Worm (Caenorhabditis elegans) whole organism, dauer: ENCODE measurements around the gene F31E3.2.

Source experiments
- unc-62 ChIP-seq: sonication (generic microtip); optimal IDR thresholded peaks from 2 replicates; lab custom pipeline; 2017; ENCODE audit warnings: missing biosample characterization, missing genetic modification reagents, missing genetic modification characterization

Gene F31E3.2

DNA sequence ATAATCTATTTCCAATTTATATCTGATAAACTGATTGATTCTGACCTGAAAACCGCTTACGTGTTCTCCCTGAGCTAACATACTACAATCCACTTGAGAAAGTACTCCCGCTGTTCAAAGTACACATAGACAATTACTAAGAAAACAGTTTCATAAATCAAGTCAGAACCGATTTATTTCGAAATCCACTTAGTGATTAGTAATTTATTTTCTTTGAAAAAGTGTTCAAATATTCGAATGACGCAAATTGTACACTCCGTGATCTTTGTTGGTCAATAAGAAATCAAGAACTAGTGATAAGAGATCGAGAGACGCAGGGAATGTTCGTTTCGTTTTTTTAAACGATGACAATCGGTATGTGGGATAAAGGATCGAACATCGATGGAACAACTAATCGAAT is 18.7 kb downstream of the F31E3.2 start:
- no peak for TF ChIP-seq unc-62 (GFP tag; lab: Kevin White, UChicago)

ce11 chrIII:6993179-6993578 is 19.4 kb downstream of the F31E3.2 start:
- TF ChIP-seq unc-62 (GFP tag; lab: Kevin White, UChicago) = no peak

ce11 chrIII:7002143-7002542 is 28.4 kb downstream of the F31E3.2 start:
- no peak for TF ChIP-seq unc-62 (GFP tag; lab: Kevin White, UChicago)

DNA sequence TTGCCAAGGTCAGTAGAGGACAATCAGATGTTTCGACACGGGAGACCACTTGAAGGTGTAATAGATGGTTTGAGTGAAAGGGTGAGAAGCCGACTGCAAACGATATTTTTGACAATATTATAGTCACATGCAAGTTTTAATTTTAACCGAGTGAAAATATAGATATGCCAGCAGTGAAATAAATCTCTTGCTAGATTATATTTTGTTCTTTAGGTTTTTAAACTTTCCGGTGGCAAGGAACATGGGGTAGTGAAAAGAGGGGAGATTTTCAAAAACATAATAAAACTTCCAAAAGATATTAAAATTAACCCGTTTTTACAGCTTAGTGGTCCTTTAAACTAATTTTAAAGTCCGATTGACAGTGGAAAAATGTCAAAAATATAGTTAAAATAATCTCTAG is 31.6 kb downstream of the F31E3.2 start, which contains the start of gene C06E8.5:
Gene C06E8.5 (minus strand): TSS at position 101 of the 400 bp plus-strand sequence.
- TF ChIP-seq unc-62 (GFP tag; lab: Kevin White, UChicago) = no peak

DNA sequence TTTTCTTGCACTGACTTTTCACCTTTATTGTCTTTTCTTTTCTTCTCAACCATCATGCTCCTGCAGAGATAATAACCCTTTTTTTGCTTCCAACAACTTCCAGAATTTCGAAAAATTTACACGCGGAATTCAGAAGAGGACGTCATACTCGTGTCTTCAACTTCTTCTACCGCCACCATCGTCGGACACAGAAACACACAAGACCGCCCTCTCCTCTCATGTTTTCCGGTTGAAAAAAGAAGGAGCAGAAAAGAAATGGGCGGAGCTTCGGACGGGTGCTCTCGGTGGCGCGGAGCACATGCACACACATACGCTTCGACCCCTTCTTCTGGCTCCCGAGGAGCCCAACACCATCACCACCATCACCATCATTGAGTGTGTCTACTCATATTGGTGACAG is 35.1 kb downstream of the F31E3.2 start, which contains the start of gene lgc-38:
Gene lgc-38 (plus strand): TSS at position 301 of the 400 bp plus-strand sequence.
- TF ChIP-seq unc-62 (GFP tag; lab: Kevin White, UChicago) = no peak

DNA sequence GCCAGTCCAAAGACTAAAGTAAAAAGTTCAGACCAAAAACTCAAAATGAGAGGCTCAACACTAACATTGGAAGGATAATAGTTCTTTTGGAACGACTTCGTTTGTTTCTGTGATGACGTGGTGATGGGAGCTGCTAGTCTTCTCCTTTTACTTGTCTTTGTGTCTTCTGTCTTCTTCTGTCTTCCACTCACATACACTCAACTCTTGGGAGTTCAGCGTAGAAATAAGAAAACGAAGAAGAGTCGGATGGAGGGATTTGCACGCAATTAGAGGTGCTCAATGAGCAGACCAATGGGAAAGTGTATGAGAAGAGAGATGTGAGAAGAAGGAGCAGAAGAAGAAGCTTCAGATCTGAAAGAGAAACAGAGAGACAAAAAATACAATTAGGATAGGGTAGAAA is 38.3 kb downstream of the F31E3.2 start:
- no peak for TF ChIP-seq unc-62 (GFP tag; lab: Kevin White, UChicago)

- no peak for TF ChIP-seq unc-62 (GFP tag; lab: Kevin White, UChicago)
These were observed 40.0 kb downstream of the F31E3.2 start for ce11 chrIII:7013764-7014163.

DNA sequence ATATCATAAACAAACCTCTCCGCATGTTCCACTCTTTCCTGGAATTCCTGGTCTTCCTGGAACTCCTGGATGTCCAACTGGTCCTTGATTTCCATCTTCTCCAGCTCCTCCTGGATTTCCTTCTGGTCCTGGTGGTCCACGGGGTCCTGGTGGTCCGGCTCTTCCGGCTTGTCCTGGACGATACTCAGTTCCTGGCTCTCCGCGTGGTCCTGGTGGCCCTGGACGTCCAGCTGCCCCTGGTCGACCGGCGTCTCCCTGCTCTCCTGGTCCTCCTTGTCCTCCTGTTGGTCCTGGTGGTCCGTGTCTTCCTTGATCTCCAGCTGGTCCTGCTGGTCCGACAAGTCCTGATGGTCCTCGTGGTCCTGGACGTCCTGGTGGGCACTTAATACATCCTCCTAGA is 45.9 kb downstream of the F31E3.2 start:
- TF ChIP-seq unc-62 (GFP tag; lab: Kevin White, UChicago) = no peak

DNA sequence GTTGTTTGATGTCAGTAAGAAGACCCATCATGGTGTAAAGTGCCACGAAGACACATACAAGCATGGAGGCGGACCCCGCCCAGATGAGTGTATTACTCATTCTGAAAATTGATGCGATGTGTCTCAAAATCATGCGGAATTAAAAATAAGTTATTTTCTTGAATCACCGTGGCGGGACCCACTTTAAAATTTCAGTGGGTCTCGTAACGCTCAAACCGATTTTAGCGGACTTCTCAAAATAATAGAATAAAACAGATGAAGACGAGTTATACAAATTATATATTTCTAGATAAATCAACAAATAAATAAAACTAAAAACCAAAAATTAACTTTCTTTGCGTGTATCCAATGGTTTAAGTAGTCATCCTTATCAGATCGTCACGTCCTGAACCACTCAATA is 46.7 kb downstream of the F31E3.2 start, which contains the start of gene col-8:
Gene col-8 (minus strand): TSS at position 101 of the 400 bp plus-strand sequence.
- no peak for TF ChIP-seq unc-62 (GFP tag; lab: Kevin White, UChicago)

DNA sequence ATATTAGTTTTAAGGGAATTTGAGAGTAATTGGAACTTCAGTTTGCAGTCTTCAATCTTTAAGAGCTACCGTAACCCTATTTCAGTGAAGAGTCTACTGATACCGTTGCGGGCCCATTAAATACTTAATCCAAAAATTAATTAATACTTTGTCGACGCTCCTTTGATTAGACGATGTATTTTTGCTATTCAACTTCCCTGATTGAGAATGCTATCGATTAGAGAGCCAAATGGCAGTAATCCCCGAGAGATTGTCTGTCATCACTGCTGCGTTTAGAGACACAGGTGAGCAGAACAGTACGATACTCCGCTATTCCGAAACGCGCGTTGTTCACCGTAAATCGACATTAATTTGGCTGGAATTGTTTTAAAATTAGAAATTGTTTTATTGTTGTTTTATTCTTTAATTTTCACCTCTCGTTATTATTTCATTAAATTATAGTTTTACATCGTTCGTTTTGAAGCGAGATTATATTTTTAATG is 47.4 kb downstream of the F31E3.2 start, which contains the start of gene rfl-1:
Gene rfl-1 (plus strand): TSS at position 51 of the 482 bp plus-strand sequence.
- no peak for TF ChIP-seq unc-62 (GFP tag; lab: Kevin White, UChicago)

DNA sequence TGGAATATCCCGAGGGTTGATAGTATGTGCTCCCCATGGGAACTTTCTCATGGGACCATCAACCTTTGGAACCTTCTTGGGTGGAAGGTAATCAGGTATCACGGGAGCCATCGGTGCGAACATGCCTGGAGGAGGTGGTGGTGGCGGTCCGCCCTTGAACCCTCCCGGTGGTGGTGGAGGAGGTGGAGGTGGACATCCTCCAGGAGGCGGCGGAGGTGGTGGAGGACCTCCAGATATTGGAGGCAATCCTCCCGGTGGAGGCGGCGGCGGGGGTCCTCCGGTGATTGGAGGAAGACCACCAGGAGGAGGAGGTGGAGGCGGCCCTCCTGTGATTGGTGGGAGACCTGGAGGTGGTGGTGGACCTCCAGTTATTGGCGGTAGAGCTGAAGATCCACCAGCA is 52.1 kb downstream of the F31E3.2 start:
- TF ChIP-seq unc-62 (GFP tag; lab: Kevin White, UChicago) = no peak
